Fruit fly (Drosophila melanogaster) whole organism, prepupa: ENCODE results near the gene CG12231.
A peak's percentile ranks its signal among the peaks of the same experiment; 100 is the strongest.

ENCODE experiments used
- Blimp-1 ChIP-seq: fragments of 200-800 bp; sonication (Bioruptor generic); optimal IDR thresholded peaks from 3 replicates; lab custom pipeline; 2017; ENCODE audit warnings: missing biosample characterization, missing genetic modification characterization, mild to moderate bottlenecking, moderate library complexity, missing genetic modification reagents
- CG10669 ChIP-seq: fragments of 200-800 bp; sonication (Bioruptor generic); optimal IDR thresholded peaks from 3 replicates; lab custom pipeline; 2018; ENCODE audit warnings: missing biosample characterization, mild to moderate bottlenecking, missing genetic modification characterization, moderate library complexity
- CG11294 ChIP-seq: fragments of 200-800 bp; sonication (Bioruptor generic); IDR thresholded peaks from 2 replicates; pipeline ENCODE4 v1.3.6; 2022; ENCODE audit warnings: missing biosample characterization, missing genetic modification characterization
- CG11902 ChIP-seq: fragments of 200-800 bp; sonication (Bioruptor generic); optimal IDR thresholded peaks from 3 replicates; lab custom pipeline; 2016; ENCODE audit warnings: missing biosample characterization, missing genetic modification characterization
- CG15336 ChIP-seq: fragments of 200-800 bp; sonication (Bioruptor generic); IDR thresholded peaks from 2 replicates; pipeline ENCODE4 v1.3.6; 2022; ENCODE audit warnings: missing biosample characterization, missing genetic modification characterization
- CG31627 ChIP-seq: fragments of 200-800 bp; sonication (Bioruptor generic); optimal IDR thresholded peaks from 3 replicates; lab custom pipeline; 2016; ENCODE audit warnings: missing biosample characterization, missing genetic modification characterization
- CG34406 ChIP-seq: fragments of 200-800 bp; sonication (Bioruptor generic); optimal IDR thresholded peaks from 3 replicates; lab custom pipeline; 2016; ENCODE audit warnings: missing biosample characterization, missing genetic modification characterization
- CG3919 ChIP-seq: fragments of 200-800 bp; sonication (Bioruptor generic); optimal IDR thresholded peaks from 3 replicates; lab custom pipeline; 2016; ENCODE audit warnings: missing biosample characterization, missing genetic modification characterization
- CG6163 ChIP-seq: fragments of 200-800 bp; sonication (Bioruptor generic); IDR thresholded peaks from 3 replicates; pipeline ENCODE4 v1.3.6; 2022; ENCODE audit warnings: missing biosample characterization, missing genetic modification characterization
- CG6792 ChIP-seq: fragments of 200-800 bp; sonication (Bioruptor generic); optimal IDR thresholded peaks from 3 replicates; lab custom pipeline; 2016; ENCODE audit warnings: missing biosample characterization, missing genetic modification characterization
- CG6854 ChIP-seq: fragments of 200-800 bp; sonication (Bioruptor generic); optimal IDR thresholded peaks from 2 replicates; lab custom pipeline; 2017; ENCODE audit warnings: missing biosample characterization, mild to moderate bottlenecking, missing genetic modification characterization
- CG8632 ChIP-seq: fragments of 200-800 bp; sonication (Bioruptor generic); optimal IDR thresholded peaks from 3 replicates; lab custom pipeline; 2016; ENCODE audit warnings: missing biosample characterization, missing genetic modification characterization
- Eip75B ChIP-seq: fragments of 200-800 bp; sonication (Bioruptor generic); optimal IDR thresholded peaks from 3 replicates; lab custom pipeline; 2016; ENCODE audit warnings: missing biosample characterization, missing genetic modification characterization
- Eip78C ChIP-seq: fragments of 200-800 bp; sonication (Bioruptor generic); peaks from one replicate; lab custom pipeline; 2016; ENCODE audit warnings: missing biosample characterization, missing genetic modification characterization
- Eip93F ChIP-seq: fragments of 200-800 bp; sonication (Bioruptor generic); optimal IDR thresholded peaks from 2 replicates; lab custom pipeline; 2016; ENCODE audit warnings: missing biosample characterization, mild to moderate bottlenecking, missing genetic modification characterization
- Gug ChIP-seq: fragments of 200-800 bp; sonication (Bioruptor generic); IDR thresholded peaks from 2 replicates; pipeline ENCODE4 v1.3.6; 2022; ENCODE audit warnings: missing biosample characterization, missing genetic modification characterization
- Hr38 ChIP-seq: sonication (Bioruptor generic); optimal IDR thresholded peaks from 2 replicates; lab custom pipeline; 2016; ENCODE audit warnings: missing biosample characterization, missing genetic modification characterization
- Lpt ChIP-seq: fragments of 200-800 bp; sonication (Bioruptor generic); optimal IDR thresholded peaks from 3 replicates; lab custom pipeline; 2016; ENCODE audit warnings: missing biosample characterization, missing genetic modification characterization
- Met ChIP-seq: fragments of 200-800 bp; sonication (Bioruptor generic); optimal IDR thresholded peaks from 3 replicates; lab custom pipeline; 2016; ENCODE audit warnings: missing biosample characterization, missing genetic modification characterization
- OdsH ChIP-seq: fragments of 200-800 bp; sonication (Bioruptor generic); optimal IDR thresholded peaks from 3 replicates; lab custom pipeline; 2016; ENCODE audit warnings: missing biosample characterization, missing genetic modification characterization
- Smox ChIP-seq: fragments of 200-800 bp; sonication (Bioruptor generic); optimal IDR thresholded peaks from 3 replicates; lab custom pipeline; 2016; ENCODE audit warnings: missing biosample characterization, missing genetic modification characterization
- Sox102F ChIP-seq: fragments of 200-800 bp; sonication (Bioruptor generic); optimal IDR thresholded peaks from 2 replicates; lab custom pipeline; 2016; ENCODE audit warnings: missing biosample characterization, mild to moderate bottlenecking, missing genetic modification characterization
- Sox14 ChIP-seq: fragments of 200-800 bp; sonication (Bioruptor generic); optimal IDR thresholded peaks from 3 replicates; lab custom pipeline; 2016; ENCODE audit warnings: missing biosample characterization, missing genetic modification characterization
- achi ChIP-seq: fragments of 200-800 bp; sonication (Bioruptor generic); optimal IDR thresholded peaks from 3 replicates; lab custom pipeline; 2016; ENCODE audit warnings: missing biosample characterization, missing genetic modification characterization
- acj6 ChIP-seq: fragments of 200-800 bp; sonication (Bioruptor generic); optimal IDR thresholded peaks from 3 replicates; lab custom pipeline; 2016; ENCODE audit warnings: missing biosample characterization, missing genetic modification characterization
- cyc ChIP-seq: fragments of 200-800 bp; sonication (Bioruptor generic); optimal IDR thresholded peaks from 3 replicates; lab custom pipeline; 2016; ENCODE audit warnings: missing biosample characterization, missing genetic modification characterization
- dsx ChIP-seq: fragments of 200-800 bp; optimal IDR thresholded peaks from 3 replicates; lab custom pipeline; 2019; ENCODE audit warnings: missing biosample characterization, mild to moderate bottlenecking, missing genetic modification characterization, moderate library complexity; ENCODE audit not compliant: poor library complexity, severe bottlenecking
- eg ChIP-seq: fragments of 200-800 bp; sonication (Bioruptor generic); IDR thresholded peaks from 3 replicates; pipeline ENCODE4 v1.3.6; 2022; ENCODE audit warnings: missing biosample characterization, missing genetic modification characterization
- esn ChIP-seq: fragments of 200-800 bp; sonication (Bioruptor generic); optimal IDR thresholded peaks from 2 replicates; lab custom pipeline; 2016; ENCODE audit warnings: missing biosample characterization, mild to moderate bottlenecking, missing genetic modification characterization, moderate library complexity
- fd85E ChIP-seq: fragments of 200-800 bp; sonication (Bioruptor generic); optimal IDR thresholded peaks from 3 replicates; lab custom pipeline; 2016; ENCODE audit warnings: missing biosample characterization, missing genetic modification characterization
- lz ChIP-seq: fragments of 200-800 bp; sonication (Bioruptor generic); optimal IDR thresholded peaks from 3 replicates; lab custom pipeline; 2016; ENCODE audit warnings: missing biosample characterization, missing genetic modification characterization
- pdm3 ChIP-seq: fragments of 200-800 bp; sonication (Bioruptor generic); optimal IDR thresholded peaks from 3 replicates; lab custom pipeline; 2016; ENCODE audit warnings: missing biosample characterization, missing genetic modification characterization
- salr ChIP-seq, 2 experiments: fragments of 200-800 bp; sonication (Bioruptor generic); optimal IDR thresholded peaks; 3 replicates each; lab custom pipeline; 2016 to 2018; ENCODE audit warnings: missing biosample characterization in 2 of 2, missing genetic modification characterization in 2 of 2, mild to moderate bottlenecking in 1 of 2
- spab ChIP-seq: fragments of 200-800 bp; sonication (Bioruptor generic); optimal IDR thresholded peaks from 2 replicates; lab custom pipeline; 2017; ENCODE audit warnings: missing biosample characterization, mild to moderate bottlenecking, missing genetic modification characterization, missing genetic modification reagents
- ss ChIP-seq, 2 experiments: fragments of 200-800 bp; sonication (Bioruptor generic); optimal IDR thresholded peaks; 2 replicates in 1 of 2; 3 replicates in 1 of 2; lab custom pipeline; 2017 to 2018; ENCODE audit warnings: mild to moderate bottlenecking in 2 of 2, missing biosample characterization in 2 of 2, missing genetic modification characterization in 2 of 2, moderate library complexity in 1 of 2
- svp ChIP-seq: fragments of 200-800 bp; sonication (Bioruptor generic); peaks from one replicate; lab custom pipeline; 2016; ENCODE audit warnings: missing biosample characterization, missing genetic modification characterization
- topi ChIP-seq: fragments of 200-800 bp; sonication (Bioruptor generic); optimal IDR thresholded peaks from 3 replicates; lab custom pipeline; 2016; ENCODE audit warnings: missing biosample characterization, missing genetic modification characterization
- vri ChIP-seq: fragments of 200-800 bp; sonication (Bioruptor generic); optimal IDR thresholded peaks from 3 replicates; lab custom pipeline; 2016; ENCODE audit warnings: missing biosample characterization, mild to moderate bottlenecking, missing genetic modification characterization

The CG12231 gene

dm6 chrX:19520888-19521287 lies 10.7 kb downstream of the CG12231 start:
- no peak for TF ChIP-seq CG11294 (GFP tag; lab: Robert Waterston, UW)
- TF ChIP-seq CG8632 (GFP tag; lab: Kevin White, UChicago): no peak
- no peak for TF ChIP-seq CG11902
- TF ChIP-seq Blimp-1 (GFP tag; lab: Kevin White, UChicago): no peak
- peak; percentile 74 for TF ChIP-seq svp
- peak; percentile 67 for TF ChIP-seq vri (GFP tag; lab: Kevin White, UChicago)
- TF ChIP-seq Gug (GFP tag; lab: Robert Waterston, UW): no peak
- no peak for TF ChIP-seq ss (GFP tag; optimal IDR thresholded peaks at IDR 0.05; lab: Kevin White, UChicago)
- no peak for TF ChIP-seq cyc (GFP tag; lab: Kevin White, UChicago)
- no peak for TF ChIP-seq CG10669 (GFP tag; lab: Kevin White, UChicago)
- TF ChIP-seq CG15336 (GFP tag; lab: Robert Waterston, UW): no peak
- no peak for TF ChIP-seq CG6792 (GFP tag; lab: Kevin White, UChicago)

dm6 chrX:19520376-19520775 lies 11.2 kb downstream of the CG12231 start:
- no peak for TF ChIP-seq CG34406 (GFP tag; lab: Kevin White, UChicago)
- no peak for TF ChIP-seq Gug (GFP tag; lab: Robert Waterston, UW)
- TF ChIP-seq Sox14 (GFP tag; lab: Kevin White, UChicago): no peak
- no peak for TF ChIP-seq Eip93F
- TF ChIP-seq svp: no peak
- TF ChIP-seq acj6 (GFP tag; lab: Kevin White, UChicago): no peak

dm6 chrX:19510204-19510603 lies 21.3 kb downstream of the CG12231 start:
- TF ChIP-seq lz (GFP tag; lab: Kevin White, UChicago) (no peak), pdm3 (GFP tag; lab: Kevin White, UChicago) (no peak), CG15336 (GFP tag; lab: Robert Waterston, UW) (no peak), CG34406 (GFP tag; lab: Kevin White, UChicago) (no peak), Blimp-1 (GFP tag; lab: Kevin White, UChicago) (no peak), spab (GFP tag; lab: Kevin White, UChicago) (no peak), topi (GFP tag; lab: Kevin White, UChicago) (no peak), fd85E (no peak), salr (GFP tag; optimal IDR thresholded peaks at IDR 0.05; lab: Kevin White, UChicago) (no peak), Met (GFP tag; lab: Kevin White, UChicago) (no peak), CG6163 (no peak), CG11902 (no peak), dsx (no peak), Sox102F (no peak), Lpt (GFP tag; lab: Kevin White, UChicago) (no peak), CG8632 (GFP tag; lab: Kevin White, UChicago) (no peak), OdsH (GFP tag; lab: Kevin White, UChicago) (no peak), CG6854 (GFP tag; lab: Kevin White, UChicago) (no peak), ss (GFP tag; optimal IDR thresholded peaks at IDR 0.05; lab: Kevin White, UChicago) (no peak)

dm6 chrX:19505334-19506185 lies 26.0 kb downstream of the CG12231 start:
- TF ChIP-seq Blimp-1 (GFP tag; lab: Kevin White, UChicago): peak; percentile 93
- TF ChIP-seq eg (GFP tag; lab: Robert Waterston, UW): 0 out of 3 replicates have a peak, but pooled peaks have one; percentile 30
- TF ChIP-seq ss (GFP tag; optimal IDR thresholded peaks at IDR 0.05; lab: Kevin White, UChicago): peak in 1 of 2 experiments; percentile 31
- no peak for TF ChIP-seq spab (GFP tag; lab: Kevin White, UChicago)
- TF ChIP-seq esn (GFP tag; lab: Kevin White, UChicago): peak; percentile 37
- TF ChIP-seq CG6854 (GFP tag; lab: Kevin White, UChicago): peak; percentile 35
- no peak for TF ChIP-seq Hr38 (GFP tag; lab: Kevin White, UChicago)
- TF ChIP-seq lz (GFP tag; lab: Kevin White, UChicago): peak; percentile 26
- peak; percentile 41 for TF ChIP-seq Eip75B (GFP tag; lab: Kevin White, UChicago)
- peak; percentile 25 for TF ChIP-seq Smox (GFP tag; lab: Kevin White, UChicago)
- TF ChIP-seq CG3919 (GFP tag; lab: Kevin White, UChicago): peak; percentile 0
- peak; percentile 32 for TF ChIP-seq Sox14 (GFP tag; lab: Kevin White, UChicago)
- no peak for TF ChIP-seq achi (GFP tag; lab: Kevin White, UChicago)
- TF ChIP-seq CG31627 (GFP tag; lab: Kevin White, UChicago): peak; percentile 27
- peak; percentile 73 for TF ChIP-seq Eip78C (GFP tag; lab: Kevin White, UChicago)
- TF ChIP-seq CG6163: peak; percentile 56; the same call in 2 of the 3 replicates
- TF ChIP-seq fd85E: no peak
- no peak for TF ChIP-seq Sox102F
- TF ChIP-seq CG6792 (GFP tag; lab: Kevin White, UChicago): peak; percentile 2
- 0 out of 2 replicates have a peak, but pooled peaks have one; percentile 14 for TF ChIP-seq CG15336 (GFP tag; lab: Robert Waterston, UW)
- TF ChIP-seq svp: peak; percentile 93
